Worm (Caenorhabditis elegans) whole organism, L3 larva: Measurements from ENCODE around the gene C14B9.2.

ENCODE experiments used
- R02D3.7 ChIP-seq: fragments of 150-350 bp; optimal IDR thresholded peaks from 2 replicates; lab custom pipeline; 2014; ENCODE audit warnings: missing biosample characterization, missing genetic modification characterization
- ZK546.5 ChIP-seq: sonication (generic microtip); optimal IDR thresholded peaks from 2 replicates; lab custom pipeline; 2017; ENCODE audit warnings: missing biosample characterization, missing genetic modification characterization
- aly-2 ChIP-seq: fragments of 150-350 bp; optimal IDR thresholded peaks from 2 replicates; lab custom pipeline; 2014; ENCODE audit warnings: missing biosample characterization, missing genetic modification characterization
- ama-1 ChIP-seq: fragments of 150-350 bp; optimal IDR thresholded peaks from 2 replicates; lab custom pipeline; 2018
- ceh-16 ChIP-seq: sonication (generic microtip); optimal IDR thresholded peaks from 2 replicates; lab custom pipeline; 2017; ENCODE audit warnings: missing biosample characterization, missing genetic modification characterization
- ceh-28 ChIP-seq: fragments of 150-350 bp; optimal IDR thresholded peaks from 2 replicates; lab custom pipeline; 2014; ENCODE audit warnings: missing biosample characterization, missing genetic modification reagents, missing genetic modification characterization
- ceh-82 ChIP-seq: fragments of 150-350 bp; optimal IDR thresholded peaks from 2 replicates; lab custom pipeline; 2014; ENCODE audit warnings: missing biosample characterization, missing genetic modification characterization
- ceh-9 ChIP-seq: sonication (generic microtip); optimal IDR thresholded peaks from 2 replicates; lab custom pipeline; 2018; ENCODE audit warnings: missing biosample characterization, missing genetic modification characterization
- daf-12 ChIP-seq: fragments of 150-350 bp; optimal IDR thresholded peaks from 2 replicates; lab custom pipeline; 2014; ENCODE audit warnings: missing biosample characterization, missing genetic modification reagents, missing genetic modification characterization
- egl-27 ChIP-seq: sonication (generic microtip); optimal IDR thresholded peaks from 4 replicates; lab custom pipeline; 2017; ENCODE audit warnings: missing biosample characterization, missing genetic modification reagents, missing genetic modification characterization
- egl-5 ChIP-seq: fragments of 150-350 bp; optimal IDR thresholded peaks from 2 replicates; lab custom pipeline; 2017; ENCODE audit warnings: missing biosample characterization, missing genetic modification reagents, missing genetic modification characterization, inconsistent platforms
- elt-1 ChIP-seq: fragments of 150-350 bp; optimal IDR thresholded peaks from 2 replicates; lab custom pipeline; 2014; ENCODE audit warnings: missing biosample characterization, missing genetic modification characterization
- elt-2 ChIP-seq: sonication (generic microtip); optimal IDR thresholded peaks from 2 replicates; lab custom pipeline; 2016; ENCODE audit warnings: missing genetic modification reagents, mild to moderate bottlenecking, missing genetic modification characterization, missing compliant biosample characterization
- elt-3 ChIP-seq, 3 experiments: fragments of 150-350 bp in 1 of 3; sonication (generic microtip) in 2 of 3; optimal IDR thresholded peaks; 2 replicates in 2 of 3; 4 replicates in 1 of 3; lab custom pipeline; 2014 to 2017; ENCODE audit warnings: missing biosample characterization in 3 of 3, missing genetic modification characterization in 3 of 3
- eor-1 ChIP-seq, 2 experiments: fragments of 150-350 bp; optimal IDR thresholded peaks; 2 replicates each; lab custom pipeline; 2014 to 2018; ENCODE audit warnings: missing biosample characterization in 2 of 2, missing genetic modification characterization in 2 of 2
- fkh-10 ChIP-seq: sonication (generic microtip); optimal IDR thresholded peaks from 2 replicates; lab custom pipeline; 2017; ENCODE audit warnings: missing biosample characterization, missing genetic modification reagents, missing genetic modification characterization
- fkh-2 ChIP-seq: fragments of 150-350 bp; optimal IDR thresholded peaks from 2 replicates; lab custom pipeline; 2014; ENCODE audit warnings: missing biosample characterization, missing genetic modification reagents, missing genetic modification characterization
- fos-1 ChIP-seq: fragments of 150-350 bp; optimal IDR thresholded peaks from 2 replicates; lab custom pipeline; 2014; ENCODE audit warnings: missing biosample characterization, missing genetic modification characterization
- hmg-11 ChIP-seq: sonication (generic microtip); optimal IDR thresholded peaks from 2 replicates; lab custom pipeline; 2016; ENCODE audit warnings: missing genetic modification characterization, missing compliant biosample characterization
- jun-1 ChIP-seq: fragments of 150-350 bp; optimal IDR thresholded peaks from 2 replicates; lab custom pipeline; 2014; ENCODE audit warnings: missing biosample characterization, missing genetic modification reagents, missing genetic modification characterization
- lin-15B ChIP-seq: fragments of 150-350 bp; optimal IDR thresholded peaks from 2 replicates; lab custom pipeline; 2014; ENCODE audit warnings: missing biosample characterization, missing genetic modification characterization
- lin-39 ChIP-seq: fragments of 150-350 bp; optimal IDR thresholded peaks from 2 replicates; lab custom pipeline; 2018; ENCODE audit warnings: missing biosample characterization, missing genetic modification reagents, missing genetic modification characterization
- lsy-12 ChIP-seq: sonication (generic microtip); optimal IDR thresholded peaks from 2 replicates; lab custom pipeline; 2016; ENCODE audit warnings: mild to moderate bottlenecking, missing genetic modification characterization, missing compliant biosample characterization
- mdl-1 ChIP-seq: fragments of 150-350 bp; optimal IDR thresholded peaks from 2 replicates; lab custom pipeline; 2014; ENCODE audit warnings: missing biosample characterization, missing genetic modification characterization
- mml-1 ChIP-seq: fragments of 150-350 bp; sonication (generic microtip); optimal IDR thresholded peaks from 3 replicates; lab custom pipeline; 2014; ENCODE audit warnings: missing biosample characterization, missing genetic modification characterization
- nfya-1 ChIP-seq: sonication (generic microtip); optimal IDR thresholded peaks from 2 replicates; lab custom pipeline; 2017; ENCODE audit warnings: missing genetic modification characterization, mild to moderate bottlenecking, missing compliant biosample characterization, antibody characterized with exemption, moderate library complexity; ENCODE audit not compliant: insufficient read depth
- nhr-11 ChIP-seq: fragments of 150-350 bp; optimal IDR thresholded peaks from 2 replicates; lab custom pipeline; 2014; ENCODE audit warnings: missing biosample characterization, missing genetic modification characterization
- nhr-12 ChIP-seq: fragments of 150-350 bp; optimal IDR thresholded peaks from 2 replicates; lab custom pipeline; 2014; ENCODE audit warnings: missing biosample characterization, missing genetic modification characterization
- nhr-23 ChIP-seq: fragments of 150-350 bp; optimal IDR thresholded peaks from 2 replicates; lab custom pipeline; 2014; ENCODE audit warnings: missing biosample characterization, missing genetic modification reagents, missing genetic modification characterization
- nhr-237 ChIP-seq: fragments of 150-350 bp; optimal IDR thresholded peaks from 2 replicates; lab custom pipeline; 2014; ENCODE audit warnings: missing biosample characterization, missing genetic modification characterization
- nhr-25 ChIP-seq: sonication (generic microtip); optimal IDR thresholded peaks from 2 replicates; lab custom pipeline; 2017; ENCODE audit warnings: missing biosample characterization, missing genetic modification characterization
- nhr-28 ChIP-seq: fragments of 150-350 bp; optimal IDR thresholded peaks from 2 replicates; lab custom pipeline; 2014; ENCODE audit warnings: missing biosample characterization, missing genetic modification characterization
- nhr-43 ChIP-seq: sonication (generic microtip); optimal IDR thresholded peaks from 2 replicates; lab custom pipeline; 2016; ENCODE audit warnings: mild to moderate bottlenecking, missing genetic modification characterization, missing compliant biosample characterization; ENCODE audit not compliant: poor library complexity, severe bottlenecking
- nhr-67 ChIP-seq: fragments of 150-350 bp; optimal IDR thresholded peaks from 2 replicates; lab custom pipeline; 2014; ENCODE audit warnings: missing biosample characterization, missing genetic modification characterization
- nhr-76 ChIP-seq: fragments of 150-350 bp; sonication (generic microtip); optimal IDR thresholded peaks from 5 replicates; lab custom pipeline; 2014; ENCODE audit warnings: missing biosample characterization, missing genetic modification characterization
- nhr-77 ChIP-seq: fragments of 150-350 bp; optimal IDR thresholded peaks from 2 replicates; lab custom pipeline; 2014; ENCODE audit warnings: missing biosample characterization, missing genetic modification characterization
- pha-4 ChIP-seq: fragments of 150-350 bp; optimal IDR thresholded peaks from 2 replicates; lab custom pipeline; 2014; ENCODE audit warnings: missing biosample characterization, missing genetic modification reagents, missing genetic modification characterization
- pqm-1 ChIP-seq: fragments of 150-350 bp; optimal IDR thresholded peaks from 2 replicates; lab custom pipeline; 2017; ENCODE audit warnings: missing biosample characterization, missing genetic modification characterization, inconsistent platforms
- sea-2 ChIP-seq: fragments of 150-350 bp; sonication (generic microtip); optimal IDR thresholded peaks from 4 replicates; lab custom pipeline; 2014; ENCODE audit warnings: missing biosample characterization, missing genetic modification reagents, missing genetic modification characterization
- skn-1 ChIP-seq: fragments of 150-350 bp; optimal IDR thresholded peaks from 2 replicates; lab custom pipeline; 2014; ENCODE audit warnings: missing biosample characterization, missing genetic modification characterization
- snpc-4 ChIP-seq: fragments of 150-350 bp; optimal IDR thresholded peaks from 2 replicates; lab custom pipeline; 2014; ENCODE audit warnings: missing biosample characterization, missing genetic modification characterization
- tbx-2 ChIP-seq: sonication (generic microtip); optimal IDR thresholded peaks from 2 replicates; lab custom pipeline; 2016; ENCODE audit warnings: mild to moderate bottlenecking, missing genetic modification characterization, missing compliant biosample characterization
- unc-39 ChIP-seq: sonication (generic microtip); optimal IDR thresholded peaks from 4 replicates; lab custom pipeline; 2017; ENCODE audit warnings: missing biosample characterization, missing genetic modification characterization
- unc-62 ChIP-seq: fragments of 150-350 bp; sonication (generic microtip); optimal IDR thresholded peaks from 4 replicates; lab custom pipeline; 2014; ENCODE audit warnings: missing biosample characterization, missing genetic modification reagents, missing genetic modification characterization
- zag-1 ChIP-seq: fragments of 150-350 bp; optimal IDR thresholded peaks from 2 replicates; lab custom pipeline; 2014; ENCODE audit warnings: missing biosample characterization, missing genetic modification characterization
- ztf-11 ChIP-seq: fragments of 150-350 bp; optimal IDR thresholded peaks from 2 replicates; lab custom pipeline; 2014; ENCODE audit warnings: missing biosample characterization, missing genetic modification characterization
- ztf-4 ChIP-seq: fragments of 150-350 bp; optimal IDR thresholded peaks from 2 replicates; lab custom pipeline; 2014; ENCODE audit warnings: missing biosample characterization, missing genetic modification characterization

Gene C14B9.2

DNA sequence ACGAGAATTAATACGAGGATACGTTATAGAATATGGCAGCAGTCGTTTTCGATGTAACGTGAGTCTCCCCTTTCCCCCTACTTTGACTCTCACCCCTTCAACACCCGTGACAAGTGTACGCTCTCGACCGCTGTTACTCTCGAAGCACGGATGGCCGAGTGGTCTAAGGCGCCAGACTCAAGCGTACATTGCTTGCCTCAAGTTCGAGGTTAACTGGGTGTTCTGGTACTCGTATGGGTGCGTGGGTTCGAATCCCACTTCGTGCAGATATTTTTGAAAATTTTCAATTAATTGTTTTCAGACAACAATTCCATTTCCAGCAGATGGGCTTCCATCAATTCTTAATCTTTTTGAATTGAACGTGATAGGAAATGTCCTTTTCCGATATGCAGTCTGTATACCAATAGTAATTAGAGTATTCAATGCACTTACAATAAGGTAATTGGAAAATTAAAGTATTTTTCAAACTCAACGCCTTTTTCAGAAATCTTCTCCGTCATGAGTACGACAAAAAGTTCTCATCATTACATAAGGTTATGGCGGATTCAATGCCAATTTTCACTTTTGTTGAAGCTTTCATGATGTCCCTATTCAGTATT is 23.9 kb upstream of the C14B9.2 start:
- TF ChIP-seq elt-3 (tag; optimal IDR thresholded peaks at IDR 0.05; lab: Kevin White, UChicago): no peak
- no peak for TF ChIP-seq nhr-11 (tag; lab: Kevin White, UChicago)
- no peak for TF ChIP-seq elt-1 (tag; lab: Kevin White, UChicago)
- TF ChIP-seq zag-1 (tag; lab: Kevin White, UChicago): no peak
- no peak for TF ChIP-seq ceh-16 (tag; lab: Kevin White, UChicago)
- TF ChIP-seq nhr-76 (tag; lab: Kevin White, UChicago): no peak
- TF ChIP-seq nhr-28 (tag; lab: Kevin White, UChicago): no peak
- TF ChIP-seq nhr-25: peak; percentile 17
- TF ChIP-seq mdl-1: no peak
- TF ChIP-seq eor-1 (tag; optimal IDR thresholded peaks at IDR 0.05; lab: Kevin White, UChicago): no peak
- TF ChIP-seq nhr-12 (tag; lab: Kevin White, UChicago): no peak
- TF ChIP-seq nhr-237: no peak
- no peak for TF ChIP-seq unc-62
- TF ChIP-seq ZK546.5: no peak
- peak; percentile 8 for TF ChIP-seq skn-1 (tag; lab: Kevin White, UChicago)
- TF ChIP-seq ceh-82: no peak
- peak; percentile 78 for TF ChIP-seq hmg-11
- TF ChIP-seq mml-1 (tag; lab: Kevin White, UChicago): no peak
- peak; percentile 23 for TF ChIP-seq snpc-4 (tag; lab: Kevin White, UChicago)
- TF ChIP-seq nhr-23 (tag; lab: Kevin White, UChicago): peak; percentile 29
- peak; percentile 35 for TF ChIP-seq elt-2 (tag; lab: Kevin White, UChicago)
- peak; percentile 36 for TF ChIP-seq lin-15B (tag; lab: Kevin White, UChicago)
- no peak for TF ChIP-seq ceh-28 (tag; lab: Kevin White, UChicago)
- TF ChIP-seq ztf-11 (tag; lab: Kevin White, UChicago): no peak
- no peak for TF ChIP-seq tbx-2 (tag; lab: Kevin White, UChicago)
- peak; percentile 33 for TF ChIP-seq egl-5 (tag; lab: Kevin White, UChicago)
- TF ChIP-seq nhr-77 (tag; lab: Kevin White, UChicago): no peak
- no peak for TF ChIP-seq pqm-1 (tag; lab: Kevin White, UChicago)
- TF ChIP-seq unc-39 (tag; lab: Kevin White, UChicago): no peak
- peak; percentile 69 for TF ChIP-seq nfya-1 (tag; lab: Kevin White, UChicago)
- TF ChIP-seq jun-1 (tag; lab: Kevin White, UChicago): peak; percentile 64
- peak; percentile 52 for TF ChIP-seq ztf-4 (tag; lab: Kevin White, UChicago)
- TF ChIP-seq sea-2 (GFP tag; lab: Kevin White, UChicago): no peak
- no peak for TF ChIP-seq daf-12
- no peak for TF ChIP-seq fos-1 (tag; lab: Kevin White, UChicago)
- no peak for TF ChIP-seq R02D3.7 (tag; lab: Kevin White, UChicago)
- TF ChIP-seq lsy-12: peak; percentile 66
- TF ChIP-seq aly-2 (tag; lab: Kevin White, UChicago): no peak
- TF ChIP-seq pha-4 (tag; lab: Kevin White, UChicago): peak; percentile 74
- peak; percentile 87 for TF ChIP-seq nhr-43 (tag; lab: Kevin White, UChicago)
- TF ChIP-seq lin-39 (tag; lab: Kevin White, UChicago): peak; percentile 80
- no peak for TF ChIP-seq ceh-9 (tag; lab: Kevin White, UChicago)
- TF ChIP-seq nhr-67: no peak
- TF ChIP-seq ama-1 (lab: Kevin White, UChicago): peak; percentile 68
- no peak for TF ChIP-seq fkh-10
- peak; percentile 74 for TF ChIP-seq egl-27 (tag; lab: Kevin White, UChicago)
- TF ChIP-seq fkh-2 (tag; lab: Kevin White, UChicago): no peak
